Worm (Caenorhabditis elegans) whole organism, young adult: Measurements from ENCODE around the gene pak-2.

Experiments
- C17E4.6 ChIP-seq: fragments of 200-800 bp; sonication (Bioruptor generic); IDR thresholded peaks from 2 replicates; pipeline ENCODE4 v1.3.6; 2022; ENCODE audit warnings: missing genetic modification reagents, missing genetic modification characterization, missing compliant biosample characterization
- T26A5.8 ChIP-seq: sonication (generic microtip); optimal IDR thresholded peaks from 2 replicates; lab custom pipeline; 2016; ENCODE audit warnings: missing genetic modification characterization, missing compliant biosample characterization
- Y79H2A.3 ChIP-seq: fragments of 200-800 bp; sonication (Bioruptor generic); conservative IDR thresholded peaks from 2 replicates; pipeline ENCODE4 v1.3.6; 2022; ENCODE audit warnings: missing genetic modification reagents, missing genetic modification characterization, missing compliant biosample characterization
- attf-5 ChIP-seq: fragments of 200-800 bp; sonication (Bioruptor generic); optimal IDR thresholded peaks from 2 replicates; lab custom pipeline; 2018; ENCODE audit warnings: mild to moderate bottlenecking, missing genetic modification characterization, missing compliant biosample characterization
- cebp-2 ChIP-seq: fragments of 200-800 bp; sonication (Bioruptor generic); IDR thresholded peaks from 2 replicates; pipeline ENCODE4 v1.3.6; 2022; ENCODE audit warnings: missing genetic modification characterization, missing compliant biosample characterization
- dox-1 ChIP-seq: fragments of 200-800 bp; sonication (Bioruptor generic); IDR thresholded peaks from 2 replicates; pipeline ENCODE4 v1.3.6; 2022; ENCODE audit warnings: missing genetic modification reagents, missing genetic modification characterization, missing compliant biosample characterization
- nfyb-1 ChIP-seq: fragments of 200-800 bp; sonication (Bioruptor generic); IDR thresholded peaks from 2 replicates; pipeline ENCODE4 v1.3.6; 2022; ENCODE audit warnings: missing genetic modification reagents, missing genetic modification characterization, missing compliant biosample characterization
- rpc-1 ChIP-seq, 2 experiments: fragments of 150-350 bp in 1 of 2; sonication (generic microtip) in 1 of 2; optimal IDR thresholded peaks; 2 replicates each; lab custom pipeline; 2014 to 2018; ENCODE audit warnings: missing biosample characterization in 1 of 2, missing genetic modification characterization in 1 of 2, missing genetic modification reagents in 1 of 2, missing genotype in 1 of 2
- sea-2 ChIP-seq: fragments of 200-800 bp; sonication (Bioruptor generic); IDR thresholded peaks from 2 replicates; pipeline ENCODE4 v1.3.6; 2022; ENCODE audit warnings: missing genetic modification characterization, missing compliant biosample characterization
- snpc-4 ChIP-seq, 5 experiments: fragments of 150-350 bp in 1 of 5; sonication (generic microtip) in 4 of 5; optimal IDR thresholded peaks; 2 replicates each; lab custom pipeline; 2014 to 2018; ENCODE audit warnings: missing genetic modification characterization in 5 of 5, missing biosample characterization in 3 of 5, antibody characterized with exemption in 2 of 5, mild to moderate bottlenecking in 2 of 5, missing compliant biosample characterization in 2 of 5, missing genotype in 2 of 5, moderate library complexity in 2 of 5, missing genetic modification reagents in 1 of 5
- somi-1 ChIP-seq: fragments of 200-800 bp; sonication (Bioruptor generic); optimal IDR thresholded peaks from 2 replicates; lab custom pipeline; 2018; ENCODE audit warnings: mild to moderate bottlenecking, missing genetic modification characterization, missing compliant biosample characterization
- tbp1 ChIP-seq: fragments of 200-800 bp; sonication (Bioruptor generic); optimal IDR thresholded peaks from 2 replicates; lab custom pipeline; 2018; ENCODE audit warnings: mild to moderate bottlenecking, missing genetic modification characterization, missing compliant biosample characterization
- unc-130 ChIP-seq: sonication (generic microtip); optimal IDR thresholded peaks from 2 replicates; lab custom pipeline; 2016; ENCODE audit warnings: missing genetic modification reagents, missing genetic modification characterization, missing compliant biosample characterization

DNA sequence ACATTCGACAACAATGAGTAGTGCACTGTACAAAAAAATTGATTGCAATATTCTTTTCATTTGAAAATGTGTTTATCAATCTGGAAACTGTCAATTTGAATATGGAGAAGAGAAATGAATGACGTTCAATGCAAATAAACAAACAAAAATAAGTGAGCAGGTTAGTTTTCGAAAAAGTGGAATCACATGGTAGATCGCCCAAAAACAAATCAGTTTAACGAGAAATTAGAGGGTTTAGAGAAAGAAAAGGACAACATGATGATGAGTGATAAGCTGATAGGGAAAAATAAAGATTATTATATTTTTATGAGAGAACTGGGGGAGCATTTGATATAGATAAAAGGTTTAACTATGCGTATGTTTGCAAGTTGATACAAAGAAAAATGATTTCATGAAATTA is 30.0 kb upstream of the pak-2 start, which contains the start of gene T04C12.8:
- peak; percentile 25 for TF ChIP-seq attf-5 (GFP tag; lab: Kevin White, UChicago)
- TF ChIP-seq Y79H2A.3, result no peak
- no peak for TF ChIP-seq T26A5.8
- no peak for TF ChIP-seq snpc-4 (GFP tag; optimal IDR thresholded peaks at IDR 0.05; lab: Kevin White, UChicago)
- TF ChIP-seq snpc-4 (tag; optimal IDR thresholded peaks at IDR 0.05; lab: Kevin White, UChicago), result peak in 1 of 4 experiments; percentile 14
- no peak for TF ChIP-seq nfyb-1 (GFP tag; lab: Robert Waterston, UW)
- TF ChIP-seq tbp1 (GFP tag; lab: Kevin White, UChicago), result peak; percentile 9
- no peak for TF ChIP-seq somi-1 (GFP tag; lab: Kevin White, UChicago)
- TF ChIP-seq cebp-2, result no peak
- no peak for TF ChIP-seq C17E4.6 (GFP tag; lab: Robert Waterston, UW)
- no peak for TF ChIP-seq rpc-1 (optimal IDR thresholded peaks at IDR 0.05; lab: Kevin White, UChicago)
- TF ChIP-seq rpc-1 (tag; optimal IDR thresholded peaks at IDR 0.05; lab: Kevin White, UChicago), result no peak
- TF ChIP-seq dox-1 (GFP tag; lab: Robert Waterston, UW), result no peak; the same call in 1 of the 2 replicates
- TF ChIP-seq sea-2 (GFP tag; lab: Robert Waterston, UW), result no peak
- no peak for TF ChIP-seq unc-130
